Worm (Caenorhabditis elegans) whole organism, late embryonic: ENCODE results near the gene Y54G2A.50.

ENCODE experiments used
- ceh-22 ChIP-seq: sonication (generic microtip); optimal IDR thresholded peaks from 2 replicates; lab custom pipeline; 2017; ENCODE audit warnings: missing biosample characterization, missing genetic modification characterization
- ceh-9 ChIP-seq: sonication (generic microtip); optimal IDR thresholded peaks from 2 replicates; lab custom pipeline; 2016; ENCODE audit warnings: mild to moderate bottlenecking, missing genetic modification characterization, inconsistent platforms, missing compliant biosample characterization
- dve-1 ChIP-seq: sonication (generic microtip); optimal IDR thresholded peaks from 2 replicates; lab custom pipeline; 2017; ENCODE audit warnings: antibody characterized with exemption, mild to moderate bottlenecking, missing genetic modification characterization, missing compliant biosample characterization
- elt-2 ChIP-seq: sonication (generic microtip); optimal IDR thresholded peaks from 2 replicates; lab custom pipeline; 2016; ENCODE audit warnings: missing genetic modification reagents, missing genetic modification characterization, missing compliant biosample characterization
- nfya-1 ChIP-seq: sonication (generic microtip); optimal IDR thresholded peaks from 2 replicates; lab custom pipeline; 2017; ENCODE audit warnings: missing genetic modification characterization, mild to moderate bottlenecking, missing compliant biosample characterization, antibody characterized with exemption, moderate library complexity
- nhr-11 ChIP-seq: fragments of 150-350 bp; optimal IDR thresholded peaks from 2 replicates; lab custom pipeline; 2014; ENCODE audit warnings: missing biosample characterization, missing genetic modification characterization
- odd-2 ChIP-seq: sonication (generic microtip); optimal IDR thresholded peaks from 2 replicates; lab custom pipeline; 2017; ENCODE audit warnings: antibody characterized with exemption, mild to moderate bottlenecking, missing genetic modification characterization, missing compliant biosample characterization
- pha-4 ChIP-seq: fragments of 150-350 bp; optimal IDR thresholded peaks from 2 replicates; lab custom pipeline; 2018; ENCODE audit warnings: missing biosample characterization, missing genetic modification reagents, missing genetic modification characterization
- sox-2 ChIP-seq: fragments of 200-800 bp; sonication (Bioruptor generic); IDR thresholded peaks from 2 replicates; pipeline ENCODE4 v1.3.6; 2022; ENCODE audit warnings: missing genetic modification reagents, missing genetic modification characterization, missing compliant biosample characterization
- syd-9 ChIP-seq: sonication (generic microtip); optimal IDR thresholded peaks from 2 replicates; lab custom pipeline; 2016; ENCODE audit warnings: mild to moderate bottlenecking, missing genetic modification characterization, moderate library complexity, missing compliant biosample characterization
- tbx-2 ChIP-seq: sonication (generic microtip); optimal IDR thresholded peaks from 2 replicates; lab custom pipeline; 2016; ENCODE audit warnings: missing genetic modification characterization, missing compliant biosample characterization
- unc-42 ChIP-seq: sonication (generic microtip); optimal IDR thresholded peaks from 2 replicates; lab custom pipeline; 2016; ENCODE audit warnings: missing genotype, missing genetic modification characterization, missing compliant biosample characterization
- zip-5 ChIP-seq: sonication (generic microtip); optimal IDR thresholded peaks from 2 replicates; lab custom pipeline; 2016; ENCODE audit warnings: missing genetic modification characterization, missing compliant biosample characterization

- TF ChIP-seq ceh-9 (tag; lab: Kevin White, UChicago) (no peak), odd-2 (no peak), nhr-11 (tag; lab: Kevin White, UChicago) (no peak), unc-42 (tag; lab: Kevin White, UChicago) (peak; percentile 31), dve-1 (tag; lab: Kevin White, UChicago) (no peak), sox-2 (GFP tag; lab: Robert Waterston, UW) (no peak), elt-2 (no peak), nfya-1 (tag; lab: Kevin White, UChicago) (peak; percentile 52), ceh-22 (no peak), tbx-2 (tag; lab: Kevin White, UChicago) (no peak), zip-5 (tag; lab: Kevin White, UChicago) (no peak), pha-4 (tag; lab: Kevin White, UChicago) (no peak), syd-9 (no peak)
Measured at ce11 chrIV:2890401-2890952, 27.4 kb upstream of the Y54G2A.50 start, which contains the start of the genes nprt-1 and dib-1.
